Fruit fly (Drosophila melanogaster) whole organism, embryonic: ENCODE results near the gene Mical.

Experiments used
- Atf3 ChIP-seq: fragments of 200-800 bp; sonication (Bioruptor generic); optimal IDR thresholded peaks from 3 replicates; lab custom pipeline; 2016; ENCODE audit warnings: missing biosample characterization, missing genetic modification characterization
- Bgb ChIP-seq: fragments of 200-800 bp; sonication (Bioruptor generic); IDR thresholded peaks from 2 replicates; pipeline ENCODE4 v1.3.6; 2022; ENCODE audit warnings: missing biosample characterization, missing genetic modification characterization; ENCODE audit not compliant: partially characterized antibody
- Bteb2 ChIP-seq: fragments of 200-800 bp; sonication (Bioruptor generic); optimal IDR thresholded peaks from 2 replicates; lab custom pipeline; 2016; ENCODE audit warnings: missing biosample characterization, missing genetic modification characterization
- CG10366 ChIP-seq: fragments of 200-800 bp; sonication (Bioruptor generic); IDR thresholded peaks from 2 replicates; pipeline ENCODE4 v1.3.6; 2022; ENCODE audit warnings: missing biosample characterization, missing genetic modification characterization
- CG10979 ChIP-seq: fragments of 200-800 bp; sonication (Bioruptor generic); optimal IDR thresholded peaks from 2 replicates; lab custom pipeline; 2018; ENCODE audit warnings: missing biosample characterization, mild to moderate bottlenecking, missing genetic modification characterization, moderate library complexity
- CG12071 ChIP-seq: fragments of 200-800 bp; sonication (Bioruptor generic); optimal IDR thresholded peaks from 3 replicates; lab custom pipeline; 2018; ENCODE audit warnings: missing biosample characterization, mild to moderate bottlenecking, missing genetic modification characterization
- CG12391 ChIP-seq: fragments of 200-800 bp; sonication (Bioruptor generic); optimal IDR thresholded peaks from 3 replicates; lab custom pipeline; 2018; ENCODE audit warnings: missing biosample characterization, mild to moderate bottlenecking, missing genetic modification characterization, moderate library complexity
- CG13287 ChIP-seq: fragments of 200-800 bp; sonication (Bioruptor generic); IDR thresholded peaks from 2 replicates; pipeline ENCODE4 v1.3.6; 2022; ENCODE audit warnings: missing biosample characterization, missing genetic modification characterization; ENCODE audit not compliant: partially characterized antibody
- CG1647 ChIP-seq: fragments of 200-800 bp; sonication (Bioruptor generic); optimal IDR thresholded peaks from 3 replicates; lab custom pipeline; 2016; ENCODE audit warnings: missing biosample characterization, missing genetic modification characterization
- CG17361 ChIP-seq: fragments of 200-800 bp; sonication (Bioruptor generic); IDR thresholded peaks from 3 replicates; pipeline ENCODE4 v1.3.6; 2022; ENCODE audit warnings: missing biosample characterization, missing genetic modification characterization
- CG17612 ChIP-seq: fragments of 200-800 bp; sonication (Bioruptor generic); IDR thresholded peaks from 2 replicates; pipeline ENCODE4 v1.3.6; 2022; ENCODE audit warnings: missing biosample characterization, missing genetic modification characterization
- CG17802 ChIP-seq: fragments of 200-800 bp; sonication (Bioruptor generic); optimal IDR thresholded peaks from 2 replicates; lab custom pipeline; 2018; ENCODE audit warnings: missing biosample characterization, mild to moderate bottlenecking, missing genetic modification characterization, moderate library complexity
- CG18619 ChIP-seq: fragments of 200-800 bp; sonication (Bioruptor generic); optimal IDR thresholded peaks from 3 replicates; lab custom pipeline; 2017; ENCODE audit warnings: missing biosample characterization, mild to moderate bottlenecking, missing genetic modification characterization
- CG3065 ChIP-seq: fragments of 200-800 bp; sonication (Bioruptor generic); optimal IDR thresholded peaks from 2 replicates; lab custom pipeline; 2016; ENCODE audit warnings: missing biosample characterization, missing genetic modification characterization
- CG3281 ChIP-seq: fragments of 200-800 bp; sonication (Bioruptor generic); optimal IDR thresholded peaks from 3 replicates; lab custom pipeline; 2017; ENCODE audit warnings: missing biosample characterization, mild to moderate bottlenecking, missing genetic modification characterization
- CG3847 ChIP-seq: fragments of 200-800 bp; sonication (Bioruptor generic); IDR thresholded peaks from 2 replicates; pipeline ENCODE4 v1.3.6; 2022; ENCODE audit warnings: missing biosample characterization, missing genetic modification characterization
- CG4282 ChIP-seq: fragments of 200-800 bp; sonication (Bioruptor generic); optimal IDR thresholded peaks from 2 replicates; lab custom pipeline; 2016; ENCODE audit warnings: missing biosample characterization, missing genetic modification characterization
- CG4730 ChIP-seq: fragments of 200-800 bp; sonication (Bioruptor generic); IDR thresholded peaks from 2 replicates; pipeline ENCODE4 v1.3.6; 2022; ENCODE audit warnings: missing biosample characterization, missing genetic modification characterization
- CG6272 ChIP-seq: fragments of 200-800 bp; sonication (Bioruptor generic); IDR thresholded peaks from 2 replicates; pipeline ENCODE4 v1.3.6; 2022; ENCODE audit warnings: missing biosample characterization, missing genetic modification characterization
- CG6791 ChIP-seq: fragments of 200-800 bp; sonication (Bioruptor generic); IDR thresholded peaks from 3 replicates; pipeline ENCODE4 v1.3.6; 2022; ENCODE audit warnings: missing biosample characterization, missing genetic modification characterization; ENCODE audit not compliant: partially characterized antibody
- CG7745 ChIP-seq: fragments of 200-800 bp; sonication (Bioruptor generic); optimal IDR thresholded peaks from 2 replicates; lab custom pipeline; 2018; ENCODE audit warnings: missing biosample characterization, mild to moderate bottlenecking, missing genetic modification characterization, moderate library complexity
- CG8765 ChIP-seq: fragments of 200-800 bp; sonication (Bioruptor generic); IDR thresholded peaks from 2 replicates; pipeline ENCODE4 v1.3.6; 2022; ENCODE audit warnings: missing biosample characterization, missing genetic modification characterization
- D ChIP-seq, 2 experiments: fragments of 200-800 bp in 1 of 2; fragments of >200 bp in 1 of 2; sonication (Bioruptor generic) in 1 of 2; optimal IDR thresholded peaks; 2 replicates in 1 of 2; 3 replicates in 1 of 2; lab custom pipeline; 2017; ENCODE audit warnings: mild to moderate bottlenecking in 1 of 2, missing biosample characterization in 1 of 2, missing genetic modification characterization in 1 of 2, missing genetic modification reagents in 1 of 2
- E2f2 ChIP-seq: fragments of 200-800 bp; sonication (Bioruptor generic); IDR thresholded peaks from 2 replicates; pipeline ENCODE4 v1.3.6; 2022; ENCODE audit warnings: missing biosample characterization, missing genetic modification characterization
- HLH4C ChIP-seq: fragments of 200-800 bp; sonication (Bioruptor generic); IDR thresholded peaks from 3 replicates; pipeline ENCODE4 v1.3.6; 2022; ENCODE audit warnings: missing biosample characterization, missing genetic modification characterization; ENCODE audit not compliant: partially characterized antibody
- Hr51 ChIP-seq, 2 experiments: fragments of 200-800 bp; sonication (Bioruptor generic); optimal IDR thresholded peaks; 2 replicates in 1 of 2; 3 replicates in 1 of 2; lab custom pipeline; 2016 to 2018; ENCODE audit warnings: missing biosample characterization in 2 of 2, missing genetic modification characterization in 2 of 2, mild to moderate bottlenecking in 1 of 2, moderate library complexity in 1 of 2
- Lim3 ChIP-seq: fragments of 200-800 bp; sonication (Bioruptor generic); IDR thresholded peaks from 2 replicates; pipeline ENCODE4 v1.3.6; 2022; ENCODE audit warnings: missing biosample characterization, missing genetic modification characterization
- Nf-YC ChIP-seq: fragments of 200-800 bp; optimal IDR thresholded peaks from 3 replicates; lab custom pipeline; 2019; ENCODE audit warnings: missing biosample characterization, mild to moderate bottlenecking, missing genetic modification characterization, moderate library complexity
- Oli ChIP-seq: fragments of 200-800 bp; sonication (Bioruptor generic); optimal IDR thresholded peaks from 2 replicates; lab custom pipeline; 2018; ENCODE audit warnings: missing biosample characterization, mild to moderate bottlenecking, missing genetic modification characterization, moderate library complexity
- Optix ChIP-seq: fragments of 200-800 bp; sonication (Bioruptor generic); IDR thresholded peaks from 3 replicates; pipeline ENCODE4 v1.3.6; 2022; ENCODE audit warnings: missing biosample characterization, missing genetic modification characterization
- Rx ChIP-seq: fragments of 200-800 bp; sonication (Bioruptor generic); IDR thresholded peaks from 2 replicates; pipeline ENCODE4 v1.3.6; 2022; ENCODE audit warnings: missing biosample characterization, missing genetic modification characterization
- Sry-β ChIP-seq: fragments of 200-800 bp; sonication (Bioruptor generic); optimal IDR thresholded peaks from 2 replicates; lab custom pipeline; 2018; ENCODE audit warnings: missing biosample characterization, mild to moderate bottlenecking, missing genetic modification characterization, moderate library complexity
- ara ChIP-seq: fragments of 200-800 bp; sonication (Bioruptor generic); IDR thresholded peaks from 2 replicates; pipeline ENCODE4 v1.3.6; 2022; ENCODE audit warnings: missing biosample characterization, missing genetic modification characterization
- chm ChIP-seq: fragments of 200-800 bp; sonication (Bioruptor generic); IDR thresholded peaks from 2 replicates; pipeline ENCODE4 v1.3.6; 2022; ENCODE audit warnings: missing biosample characterization, missing genetic modification characterization
- ems ChIP-seq: fragments of 200-800 bp; sonication (Bioruptor generic); optimal IDR thresholded peaks from 3 replicates; lab custom pipeline; 2016; ENCODE audit warnings: missing biosample characterization, missing genetic modification characterization
- fd3F ChIP-seq: fragments of 200-800 bp; sonication (Bioruptor generic); optimal IDR thresholded peaks from 2 replicates; lab custom pipeline; 2018; ENCODE audit warnings: missing biosample characterization, mild to moderate bottlenecking, missing genetic modification characterization, moderate library complexity
- hbn ChIP-seq: fragments of 200-800 bp; sonication (Bioruptor generic); IDR thresholded peaks from 2 replicates; pipeline ENCODE4 v1.3.6; 2022; ENCODE audit warnings: missing biosample characterization, missing genetic modification characterization; ENCODE audit not compliant: partially characterized antibody
- lab ChIP-seq: fragments of 200-800 bp; sonication (Bioruptor generic); optimal IDR thresholded peaks from 3 replicates; lab custom pipeline; 2017; ENCODE audit warnings: missing biosample characterization, missing genetic modification characterization, mild to moderate bottlenecking, moderate library complexity, missing genetic modification reagents
- nmo ChIP-seq: fragments of 200-800 bp; sonication (Bioruptor generic); optimal IDR thresholded peaks from 2 replicates; lab custom pipeline; 2018; ENCODE audit warnings: missing biosample characterization, mild to moderate bottlenecking, missing genetic modification characterization, moderate library complexity
- phol ChIP-seq: fragments of 200-800 bp; sonication (Bioruptor generic); optimal IDR thresholded peaks from 3 replicates; lab custom pipeline; 2018; ENCODE audit warnings: missing biosample characterization, mild to moderate bottlenecking, missing genetic modification characterization, moderate library complexity
- sc ChIP-seq, 3 experiments: fragments of >200 bp in 2 of 3; fragments of 200-800 bp in 1 of 3; sonication (Bioruptor generic) in 1 of 3; optimal IDR thresholded peaks; 2 replicates in 2 of 3; 3 replicates in 1 of 3; lab custom pipeline; 2017; ENCODE audit warnings: mild to moderate bottlenecking in 1 of 3, missing biosample characterization in 1 of 3, missing genetic modification characterization in 1 of 3, missing genetic modification reagents in 1 of 3
- so ChIP-seq: fragments of 200-800 bp; sonication (Bioruptor generic); IDR thresholded peaks from 3 replicates; pipeline ENCODE4 v1.3.6; 2022; ENCODE audit warnings: missing biosample characterization, missing genetic modification characterization
- tgo ChIP-seq: fragments of 200-800 bp; sonication (Bioruptor generic); IDR thresholded peaks from 3 replicates; pipeline ENCODE4 v1.3.6; 2022; ENCODE audit warnings: missing biosample characterization, missing genetic modification characterization
- tll ChIP-seq, 2 experiments: fragments of 200-800 bp in 1 of 2; fragments of >200 bp in 1 of 2; sonication (Bioruptor generic) in 1 of 2; optimal IDR thresholded peaks; 2 replicates each; lab custom pipeline; 2017 to 2019; ENCODE audit warnings: missing biosample characterization in 2 of 2, missing genetic modification characterization in 2 of 2, mild to moderate bottlenecking in 1 of 2, moderate library complexity in 1 of 2
- toy ChIP-seq: fragments of 200-800 bp; sonication (Bioruptor generic); IDR thresholded peaks from 2 replicates; pipeline ENCODE4 v1.3.6; 2022; ENCODE audit warnings: missing biosample characterization, missing genetic modification characterization
- zen ChIP-seq: fragments of 200-800 bp; sonication (Bioruptor generic); optimal IDR thresholded peaks from 3 replicates; lab custom pipeline; 2018; ENCODE audit warnings: missing biosample characterization, mild to moderate bottlenecking, missing genetic modification characterization, moderate library complexity

The Mical gene

DNA sequence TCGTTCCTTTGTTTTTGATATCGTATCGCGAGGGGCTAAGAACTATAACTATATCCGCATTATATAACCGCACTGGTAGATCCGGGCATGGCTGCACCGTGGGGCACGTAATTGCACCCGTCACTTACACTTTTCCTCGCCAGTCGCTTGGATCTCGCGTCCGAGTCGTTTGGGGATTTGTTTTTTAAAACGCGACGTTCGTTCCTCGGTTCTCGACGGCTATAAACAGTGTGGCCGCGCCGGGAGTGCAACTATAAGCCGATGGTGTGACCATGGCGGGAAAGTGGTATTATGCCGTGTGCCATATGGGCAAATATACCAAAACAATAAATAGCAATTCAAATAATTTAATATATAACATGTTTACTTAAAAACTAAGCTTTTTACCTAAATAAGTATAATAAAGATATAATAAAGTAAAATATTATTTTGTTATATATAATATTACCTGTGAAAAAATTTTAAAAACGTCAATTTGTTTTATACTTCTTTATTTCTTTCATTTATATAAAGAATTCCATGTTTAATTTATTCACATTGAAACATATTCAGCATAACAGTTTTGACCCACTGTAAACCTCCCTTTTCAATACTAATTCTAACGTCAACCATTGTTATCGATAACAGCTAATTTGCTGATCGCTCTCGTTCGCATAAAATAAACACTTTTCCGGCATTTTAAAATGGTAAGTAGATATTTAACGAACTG, at the start of gene Mical, which contains the start of gene CG3909 (continued):
- peak; percentile 94 for TF ChIP-seq CG12391
- peak; percentile 5 to 90 for TF ChIP-seq Hr51 (GFP tag; optimal IDR thresholded peaks at IDR 0.05; lab: Kevin White, UChicago)
- peak; percentile 86 for TF ChIP-seq Nf-YC (tag; lab: Kevin White, UChicago)
- 0 out of 3 replicates have a peak, but pooled peaks have one; percentile 30 for TF ChIP-seq CG6791 (GFP tag; lab: Robert Waterston, UW)
- peak; percentile 78 for TF ChIP-seq CG18619 (GFP tag; lab: Kevin White, UChicago)
- peak in 1 of 2 experiments; percentile 12 for TF ChIP-seq tll (GFP tag; optimal IDR thresholded peaks at IDR 0.05; lab: Kevin White, UChicago)
- TF ChIP-seq CG1647 (GFP tag; lab: Kevin White, UChicago), result no peak
- peak; percentile 74 for TF ChIP-seq so (GFP tag; lab: Robert Waterston, UW)
- TF ChIP-seq CG8765 (GFP tag; lab: Robert Waterston, UW), result peak; percentile 65; the same call in 1 of the 2 replicates
- peak; percentile 91 for TF ChIP-seq nmo (GFP tag; lab: Kevin White, UChicago)
- TF ChIP-seq CG6272 (GFP tag; lab: Robert Waterston, UW), result peak; percentile 76
- TF ChIP-seq Bteb2 (GFP tag; lab: Kevin White, UChicago), result peak; percentile 49
- TF ChIP-seq CG7745 (tag; lab: Kevin White, UChicago), result no peak
- peak; percentile 38 for TF ChIP-seq CG3065 (GFP tag; lab: Kevin White, UChicago)
- peak; percentile 77; the same call in 1 of the 2 replicates for TF ChIP-seq toy
- peak; percentile 84 for TF ChIP-seq lab
- TF ChIP-seq CG4730 (GFP tag; lab: Robert Waterston, UW), result peak; percentile 89
- TF ChIP-seq chm, result peak; percentile 85
- peak; percentile 74 for TF ChIP-seq Oli (tag; lab: Kevin White, UChicago)
- TF ChIP-seq phol (tag; lab: Kevin White, UChicago), result peak; percentile 92
- TF ChIP-seq tgo (GFP tag; lab: Robert Waterston, UW), result peak; percentile 95
- TF ChIP-seq CG13287 (GFP tag; lab: Robert Waterston, UW), result peak; percentile 68
- 0 out of 2 replicates have a peak, but pooled peaks have one; percentile 29 for TF ChIP-seq Lim3 (GFP tag; lab: Robert Waterston, UW)
- TF ChIP-seq CG17802 (tag; lab: Kevin White, UChicago), result peak; percentile 12
- no peak for TF ChIP-seq Atf3 (GFP tag; lab: Kevin White, UChicago)
- TF ChIP-seq Optix (GFP tag; lab: Robert Waterston, UW), result 0 out of 3 replicates have a peak, but pooled peaks have one; percentile 7
- peak; percentile 86 for TF ChIP-seq CG3847 (GFP tag; lab: Robert Waterston, UW)
- TF ChIP-seq sc (optimal IDR thresholded peaks at IDR 0.05; lab: Kevin White, UChicago), result no peak
- peak; percentile 49 for TF ChIP-seq sc (GFP tag; optimal IDR thresholded peaks at IDR 0.05; lab: Kevin White, UChicago)
- TF ChIP-seq zen (tag; lab: Kevin White, UChicago), result peak; percentile 82
- TF ChIP-seq hbn (GFP tag; lab: Robert Waterston, UW), result peak; percentile 21; the same call in 1 of the 2 replicates
- peak; percentile 50 for TF ChIP-seq CG4282 (GFP tag; lab: Kevin White, UChicago)
- peak; percentile 83 for TF ChIP-seq CG10366 (GFP tag; lab: Robert Waterston, UW)
- TF ChIP-seq CG3281, result peak; percentile 70
- TF ChIP-seq E2f2, result peak; percentile 70
- peak; percentile 46 for TF ChIP-seq Bgb (GFP tag; lab: Robert Waterston, UW)
- TF ChIP-seq ara, result peak; percentile 59; the same call in 1 of the 2 replicates
- peak; percentile 42 for TF ChIP-seq ems (GFP tag; lab: Kevin White, UChicago)
- TF ChIP-seq CG10979 (tag; lab: Kevin White, UChicago), result peak; percentile 78
- peak; percentile 92 for TF ChIP-seq CG17361
- peak; percentile 82 for TF ChIP-seq fd3F (GFP tag; lab: Kevin White, UChicago)
- peak; percentile 58; the same call in 1 of the 2 replicates for TF ChIP-seq Rx (GFP tag; lab: Robert Waterston, UW)
- peak; percentile 79 for TF ChIP-seq CG17612 (GFP tag; lab: Robert Waterston, UW)
- TF ChIP-seq D (optimal IDR thresholded peaks at IDR 0.05; lab: Kevin White, UChicago), result no peak
- peak; percentile 59 for TF ChIP-seq D (GFP tag; optimal IDR thresholded peaks at IDR 0.05; lab: Kevin White, UChicago)
- TF ChIP-seq CG12071 (GFP tag; lab: Kevin White, UChicago), result no peak
- no peak for TF ChIP-seq Sry-β (GFP tag; lab: Kevin White, UChicago)
- peak; percentile 64 for TF ChIP-seq HLH4C
